Worm (Caenorhabditis elegans) whole organism, L4 larva: ENCODE data around the gene got-1.2.

Source experiments
- ceh-32 ChIP-seq: sonication (generic microtip); optimal IDR thresholded peaks from 2 replicates; lab custom pipeline; 2016; ENCODE audit warnings: mild to moderate bottlenecking, missing genetic modification characterization, missing compliant biosample characterization; ENCODE audit not compliant: poor library complexity
- mdl-1 ChIP-seq, 2 experiments: fragments of 150-350 bp in 1 of 2; sonication (generic microtip) in 1 of 2; optimal IDR thresholded peaks; 2 replicates each; lab custom pipeline; 2014 to 2017; ENCODE audit warnings: missing biosample characterization in 2 of 2, missing genetic modification characterization in 2 of 2
- snpc-1.2 ChIP-seq: fragments of 200-800 bp; sonication (Bioruptor generic); IDR thresholded peaks from 2 replicates; pipeline ENCODE4 v1.3.6; 2022; ENCODE audit warnings: missing genetic modification reagents, missing genetic modification characterization, missing compliant biosample characterization
- spr-3 ChIP-seq: fragments of 200-800 bp; sonication (Bioruptor generic); optimal IDR thresholded peaks from 2 replicates; lab custom pipeline; 2018; ENCODE audit warnings: mild to moderate bottlenecking, missing genetic modification characterization, missing compliant biosample characterization
- tra-1 ChIP-seq: fragments of 200-800 bp; sonication (Bioruptor generic); IDR thresholded peaks from 2 replicates; pipeline ENCODE4 v1.3.6; 2022; ENCODE audit warnings: missing genetic modification reagents, missing genetic modification characterization, missing compliant biosample characterization
- vab-7 ChIP-seq: fragments of 200-800 bp; sonication (Bioruptor generic); IDR thresholded peaks from 2 replicates; pipeline ENCODE4 v1.3.6; 2022; ENCODE audit warnings: missing genetic modification reagents, missing genetic modification characterization, missing compliant biosample characterization

got-1.2 gene

ce11 chrX:16744940-16745339 is 48.0 kb downstream of the got-1.2 start, which contains the start of gene C10E2.2:
Gene C10E2.2, plus strand, starts transcription at chrX:16745240.
- no peak for TF ChIP-seq spr-3 (GFP tag; lab: Kevin White, UChicago)
- no peak for TF ChIP-seq mdl-1 (tag; optimal IDR thresholded peaks at IDR 0.05; lab: Kevin White, UChicago)
- no peak for TF ChIP-seq snpc-1.2
- no peak for TF ChIP-seq ceh-32 (tag; lab: Kevin White, UChicago)
- TF ChIP-seq tra-1 (GFP tag; lab: Robert Waterston, UW), result no peak
- no peak for TF ChIP-seq vab-7
